Worm (Caenorhabditis elegans) whole organism, L4/young adult: ENCODE data around the gene cysl-4.

Source experiments
- W03F9.2 ChIP-seq: fragments of 150-350 bp; optimal IDR thresholded peaks from 2 replicates; lab custom pipeline; 2014; ENCODE audit warnings: missing biosample characterization, missing genetic modification characterization
- dao-5 ChIP-seq: sonication (generic microtip); optimal IDR thresholded peaks from 2 replicates; lab custom pipeline; 2016; ENCODE audit warnings: missing genotype, missing genetic modification characterization, moderate library complexity, missing compliant biosample characterization
- him-1 ChIP-seq: sonication (generic microtip); optimal IDR thresholded peaks from 2 replicates; lab custom pipeline; 2016; ENCODE audit warnings: missing genotype, missing genetic modification reagents, missing genetic modification characterization, missing compliant biosample characterization

The cysl-4 gene

ce11 chrV:2035545-2035944 is 30.8 kb downstream of the cysl-4 start, which contains the start of gene srab-23:
TSS of gene srab-23 (minus strand) at chrV:2035645.
- no peak for TF ChIP-seq dao-5 (tag; lab: Kevin White, UChicago)
- TF ChIP-seq him-1 (tag; lab: Kevin White, UChicago): no peak
- no peak for TF ChIP-seq W03F9.2

ce11 chrV:2045956-2046355 is 41.2 kb downstream of the cysl-4 start, which contains the start of gene Y40B10A.5:
TSS of gene Y40B10A.5 (minus strand) at chrV:2046056.
- no peak for TF ChIP-seq dao-5 (tag; lab: Kevin White, UChicago)
- no peak for TF ChIP-seq him-1 (tag; lab: Kevin White, UChicago)
- TF ChIP-seq W03F9.2: no peak

- TF ChIP-seq him-1 (tag; lab: Kevin White, UChicago): no peak
- no peak for TF ChIP-seq W03F9.2
- no peak for TF ChIP-seq dao-5 (tag; lab: Kevin White, UChicago)
Measured at ce11 chrV:2050136-2050535, 45.4 kb downstream of the cysl-4 start, which contains the start of gene comt-4. TSS of gene comt-4 (minus strand) at chrV:2050185.

ce11 chrV:2050790-2051189 is 46.0 kb downstream of the cysl-4 start:
- TF ChIP-seq W03F9.2: no peak
- TF ChIP-seq dao-5 (tag; lab: Kevin White, UChicago): no peak
- no peak for TF ChIP-seq him-1 (tag; lab: Kevin White, UChicago)

- TF ChIP-seq W03F9.2 (no peak), him-1 (tag; lab: Kevin White, UChicago) (no peak), dao-5 (tag; lab: Kevin White, UChicago) (no peak)
Measured at ce11 chrV:2051507-2051906, 46.7 kb downstream of the cysl-4 start, which contains the start of gene Y40B10A.11. TSS of gene Y40B10A.11 (minus strand) at chrV:2051607.

ce11 chrV:2053509-2053908 is 48.8 kb downstream of the cysl-4 start, which contains the start of gene comt-5:
TSS of gene comt-5 (minus strand) at chrV:2053609.
- TF ChIP-seq W03F9.2 (no peak), him-1 (tag; lab: Kevin White, UChicago) (no peak), dao-5 (tag; lab: Kevin White, UChicago) (no peak)

- TF ChIP-seq W03F9.2: no peak
- no peak for TF ChIP-seq him-1 (tag; lab: Kevin White, UChicago)
- no peak for TF ChIP-seq dao-5 (tag; lab: Kevin White, UChicago)
Measured at ce11 chrV:2054254-2054653, 49.5 kb downstream of the cysl-4 start.

ce11 chrV:2055765-2056504 is 51.2 kb downstream of the cysl-4 start:
- no peak for TF ChIP-seq W03F9.2
- no peak for TF ChIP-seq dao-5 (tag; lab: Kevin White, UChicago)
- TF ChIP-seq him-1 (tag; lab: Kevin White, UChicago): no peak
